Worm (Caenorhabditis elegans) whole organism, mixed stage, embryonic: Measurements from ENCODE around the gene irld-40.

Experiments used
- M03D4.4 ChIP-seq: sonication (generic microtip); optimal IDR thresholded peaks from 2 replicates; lab custom pipeline; 2017; ENCODE audit warnings: mild to moderate bottlenecking, missing genetic modification characterization, missing compliant biosample characterization
- bed-3 ChIP-seq: fragments of 200-800 bp; sonication (Bioruptor generic); optimal IDR thresholded peaks from 3 replicates; lab custom pipeline; 2018; ENCODE audit warnings: mild to moderate bottlenecking, missing genetic modification characterization, moderate library complexity, missing compliant biosample characterization
- blmp-1 ChIP-seq: fragments of 150-350 bp; optimal IDR thresholded peaks from 2 replicates; lab custom pipeline; 2014; ENCODE audit warnings: missing biosample characterization, missing genetic modification characterization
- ceh-39 ChIP-seq: fragments of 150-350 bp; optimal IDR thresholded peaks from 2 replicates; lab custom pipeline; 2014; ENCODE audit warnings: missing biosample characterization, missing genetic modification characterization
- ceh-83 ChIP-seq: fragments of 200-800 bp; sonication (Bioruptor generic); optimal IDR thresholded peaks from 2 replicates; lab custom pipeline; 2018; ENCODE audit warnings: mild to moderate bottlenecking, missing genetic modification characterization, missing compliant biosample characterization
- ces-1 ChIP-seq: fragments of 150-350 bp; optimal IDR thresholded peaks from 2 replicates; lab custom pipeline; 2014; ENCODE audit warnings: missing biosample characterization, missing genetic modification reagents, missing genetic modification characterization
- cnd-1 ChIP-seq: fragments of 200-800 bp; sonication (Bioruptor generic); optimal IDR thresholded peaks from 2 replicates; lab custom pipeline; 2018; ENCODE audit warnings: mild to moderate bottlenecking, missing genetic modification characterization, missing compliant biosample characterization
- drap-1 ChIP-seq: fragments of 200-800 bp; sonication (Bioruptor generic); optimal IDR thresholded peaks from 3 replicates; lab custom pipeline; 2018; ENCODE audit warnings: mild to moderate bottlenecking, missing genetic modification characterization, missing compliant biosample characterization
- elt-1 ChIP-seq: sonication (generic microtip); optimal IDR thresholded peaks from 2 replicates; lab custom pipeline; 2017; ENCODE audit warnings: missing genetic modification characterization, mild to moderate bottlenecking, missing compliant biosample characterization, antibody characterized with exemption, moderate library complexity, borderline replicate concordance; ENCODE audit not compliant: insufficient read depth
- elt-3 ChIP-seq: fragments of 150-350 bp; optimal IDR thresholded peaks from 2 replicates; lab custom pipeline; 2014; ENCODE audit warnings: missing biosample characterization, missing genetic modification characterization
- hlh-1 ChIP-seq: fragments of 150-350 bp; optimal IDR thresholded peaks from 2 replicates; lab custom pipeline; 2014; ENCODE audit warnings: missing biosample characterization, missing genetic modification reagents, missing genetic modification characterization
- lin-32 ChIP-seq: fragments of 200-800 bp; sonication (Bioruptor generic); optimal IDR thresholded peaks from 2 replicates; lab custom pipeline; 2018; ENCODE audit warnings: mild to moderate bottlenecking, missing genetic modification characterization, missing compliant biosample characterization
- lsy-2 ChIP-seq: fragments of 150-350 bp; optimal IDR thresholded peaks from 2 replicates; lab custom pipeline; 2014; ENCODE audit warnings: missing biosample characterization, missing genetic modification characterization
- mab-5 ChIP-seq: fragments of 150-350 bp; optimal IDR thresholded peaks from 2 replicates; lab custom pipeline; 2014; ENCODE audit warnings: missing biosample characterization, missing genetic modification characterization
- mls-2 ChIP-seq: sonication (generic microtip); optimal IDR thresholded peaks from 2 replicates; lab custom pipeline; 2016; ENCODE audit warnings: mild to moderate bottlenecking, missing genetic modification characterization, moderate library complexity, missing compliant biosample characterization
- nhr-12 ChIP-seq: fragments of 150-350 bp; optimal IDR thresholded peaks from 2 replicates; lab custom pipeline; 2014; ENCODE audit warnings: missing biosample characterization, missing genetic modification characterization
- nhr-237 ChIP-seq: fragments of 150-350 bp; optimal IDR thresholded peaks from 2 replicates; lab custom pipeline; 2014; ENCODE audit warnings: missing biosample characterization, missing genetic modification characterization
- nhr-76 ChIP-seq: sonication (generic microtip); optimal IDR thresholded peaks from 2 replicates; lab custom pipeline; 2017; ENCODE audit warnings: missing biosample characterization, missing genetic modification characterization
- pha-4 ChIP-seq: fragments of 150-350 bp; optimal IDR thresholded peaks from 2 replicates; lab custom pipeline; 2018; ENCODE audit warnings: missing biosample characterization, missing genetic modification reagents, missing genetic modification characterization
- sem-2 ChIP-seq: fragments of 200-800 bp; sonication (Bioruptor generic); optimal IDR thresholded peaks from 2 replicates; lab custom pipeline; 2018; ENCODE audit warnings: mild to moderate bottlenecking, missing genetic modification characterization, missing compliant biosample characterization
- sptf-1 ChIP-seq: sonication (generic microtip); optimal IDR thresholded peaks from 2 replicates; lab custom pipeline; 2017; ENCODE audit warnings: mild to moderate bottlenecking, missing genetic modification characterization, moderate library complexity, missing compliant biosample characterization
- tbx-8 ChIP-seq: fragments of 200-800 bp; sonication (Bioruptor generic); optimal IDR thresholded peaks from 2 replicates; lab custom pipeline; 2018; ENCODE audit warnings: mild to moderate bottlenecking, missing genetic modification characterization, moderate library complexity, missing compliant biosample characterization
- unc-120 ChIP-seq: sonication (generic microtip); optimal IDR thresholded peaks from 2 replicates; lab custom pipeline; 2017; ENCODE audit warnings: missing genetic modification characterization, missing compliant biosample characterization; ENCODE audit not compliant: poor library complexity, severe bottlenecking
- unc-39 ChIP-seq: fragments of 150-350 bp; optimal IDR thresholded peaks from 2 replicates; lab custom pipeline; 2014; ENCODE audit warnings: missing biosample characterization, missing genetic modification characterization
- unc-62 ChIP-seq: fragments of 150-350 bp; optimal IDR thresholded peaks from 2 replicates; lab custom pipeline; 2014; ENCODE audit warnings: missing biosample characterization, missing genetic modification reagents, missing genetic modification characterization

Gene irld-40

ce11 chrV:1699228-1699795, 36.9 kb downstream of the irld-40 start:
- TF ChIP-seq nhr-12 (tag; lab: Kevin White, UChicago), result no peak
- TF ChIP-seq ceh-39 (tag; lab: Kevin White, UChicago), result no peak
- TF ChIP-seq hlh-1 (tag; lab: Kevin White, UChicago), result no peak
- no peak for TF ChIP-seq ceh-83
- TF ChIP-seq, all 35 proteins: peak for 0

ce11 chrV:1701584-1702101, 39.3 kb downstream of the irld-40 start, which contains the start of gene srw-90:
Gene srw-90, plus strand, starts transcription at chrV:1702051.
- TF ChIP-seq M03D4.4 (tag; lab: Kevin White, UChicago), result no peak
- TF ChIP-seq sem-2 (GFP tag; lab: Kevin White, UChicago), result no peak
- no peak for TF ChIP-seq ceh-83
- TF ChIP-seq nhr-76 (tag; lab: Kevin White, UChicago), result no peak

- TF ChIP-seq cnd-1, result no peak
- no peak for TF ChIP-seq unc-120 (tag; lab: Kevin White, UChicago)
- TF ChIP-seq lsy-2 (tag; lab: Kevin White, UChicago), result no peak
- no peak for TF ChIP-seq elt-1
- no peak for TF ChIP-seq nhr-12 (tag; lab: Kevin White, UChicago)
- TF ChIP-seq lin-32 (GFP tag; lab: Kevin White, UChicago), result no peak
- TF ChIP-seq M03D4.4 (tag; lab: Kevin White, UChicago), result no peak
- TF ChIP-seq ces-1 (GFP tag; lab: Kevin White, UChicago), result no peak
- no peak for TF ChIP-seq bed-3 (GFP tag; lab: Kevin White, UChicago)
- TF ChIP-seq mab-5, result no peak
- TF ChIP-seq pha-4 (tag; lab: Kevin White, UChicago), result no peak
- TF ChIP-seq sptf-1 (tag; lab: Kevin White, UChicago), result no peak
Measured at ce11 chrV:1708441-1708840, 46.1 kb downstream of the irld-40 start, which contains the start of gene srw-99. Gene srw-99, plus strand, starts transcription at chrV:1708741.

- TF ChIP-seq tbx-8 (GFP tag; lab: Kevin White, UChicago), result no peak
- TF ChIP-seq elt-3 (tag; lab: Kevin White, UChicago), result no peak
- no peak for TF ChIP-seq M03D4.4 (tag; lab: Kevin White, UChicago)
- TF ChIP-seq mls-2, result no peak
- TF ChIP-seq elt-1, result no peak
- no peak for TF ChIP-seq drap-1 (GFP tag; lab: Kevin White, UChicago)
- no peak for TF ChIP-seq unc-39
- TF ChIP-seq cnd-1, result no peak
- no peak for TF ChIP-seq blmp-1
- TF ChIP-seq nhr-237, result no peak
- TF ChIP-seq unc-62 (GFP tag; lab: Kevin White, UChicago), result no peak
- no peak for TF ChIP-seq pha-4 (tag; lab: Kevin White, UChicago)
- TF ChIP-seq lin-32 (GFP tag; lab: Kevin White, UChicago), result no peak
- no peak for TF ChIP-seq nhr-76 (tag; lab: Kevin White, UChicago)
- no peak for TF ChIP-seq unc-120 (tag; lab: Kevin White, UChicago)
- no peak for TF ChIP-seq sptf-1 (tag; lab: Kevin White, UChicago)
Measured at ce11 chrV:1710909-1711308, 48.5 kb downstream of the irld-40 start, which contains the start of gene srw-100. Gene srw-100, plus strand, starts transcription at chrV:1711209.
